Fruit fly (Drosophila melanogaster) whole organism, embryonic: ENCODE results near the gene Sap30.

Source experiments
- Scr ChIP-seq: fragments of 200-800 bp; sonication (Bioruptor generic); IDR thresholded peaks from 2 replicates; pipeline ENCODE4 v1.3.6; 2022; ENCODE audit warnings: missing biosample characterization, missing genetic modification characterization; ENCODE audit not compliant: partially characterized antibody
- usp ChIP-seq: fragments of >200 bp; optimal IDR thresholded peaks from 2 replicates; lab custom pipeline; 2017; ENCODE audit warnings: missing biosample characterization, missing genetic modification characterization
- vnd ChIP-seq: fragments of 200-800 bp; sonication (Bioruptor generic); IDR thresholded peaks from 3 replicates; pipeline ENCODE4 v1.3.6; 2022; ENCODE audit warnings: missing biosample characterization, missing genetic modification characterization; ENCODE audit not compliant: partially characterized antibody

dm6 chrX:16768770-16769169, 18.3 kb upstream of the Sap30 start:
- no peak for TF ChIP-seq usp (GFP tag; lab: Kevin White, UChicago)
- TF ChIP-seq vnd (GFP tag; lab: Robert Waterston, UW): no peak
- no peak for TF ChIP-seq Scr
